Fruit fly (Drosophila melanogaster) whole organism, embryonic: ENCODE data around the gene Eip63E.

Experiments
- CG11695 ChIP-seq: fragments of 200-800 bp; sonication (Bioruptor generic); IDR thresholded peaks from 3 replicates; pipeline ENCODE4 v1.3.6; 2022; ENCODE audit warnings: missing biosample characterization, missing genetic modification characterization
- CG6654 ChIP-seq: fragments of 200-800 bp; sonication (Bioruptor generic); optimal IDR thresholded peaks from 2 replicates; lab custom pipeline; 2017; ENCODE audit warnings: missing biosample characterization, mild to moderate bottlenecking, missing genetic modification characterization
- Dip3 ChIP-seq: fragments of 200-800 bp; sonication (Bioruptor generic); optimal IDR thresholded peaks from 3 replicates; lab custom pipeline; 2016; ENCODE audit warnings: missing biosample characterization, missing genetic modification characterization
- Hmx ChIP-seq: fragments of 200-800 bp; sonication (Bioruptor generic); optimal IDR thresholded peaks from 2 replicates; lab custom pipeline; 2016; ENCODE audit warnings: missing biosample characterization, missing genetic modification characterization
- Hr78 ChIP-seq, 2 experiments: fragments of 200-800 bp in 1 of 2; fragments of >200 bp in 1 of 2; sonication (Bioruptor generic) in 1 of 2; optimal IDR thresholded peaks; 2 replicates each; lab custom pipeline; 2017 to 2019; ENCODE audit warnings: missing biosample characterization in 2 of 2, missing genetic modification characterization in 2 of 2, mild to moderate bottlenecking in 1 of 2, moderate library complexity in 1 of 2
- corto ChIP-seq: fragments of 200-800 bp; sonication (Bioruptor generic); optimal IDR thresholded peaks from 2 replicates; lab custom pipeline; 2016; ENCODE audit warnings: missing biosample characterization, mild to moderate bottlenecking, missing genetic modification characterization, moderate library complexity

- no peak for TF ChIP-seq CG11695
- no peak for TF ChIP-seq corto
- no peak for TF ChIP-seq Hmx (GFP tag; lab: Kevin White, UChicago)
- no peak for TF ChIP-seq Hr78 (GFP tag; optimal IDR thresholded peaks at IDR 0.05; lab: Kevin White, UChicago)
- no peak for TF ChIP-seq CG6654 (GFP tag; lab: Kevin White, UChicago)
- no peak for TF ChIP-seq Dip3 (GFP tag; lab: Kevin White, UChicago)
These were observed 42.6 kb downstream of the Eip63E start for dm6 chr3L:3558104-3558503.
